Worm (Caenorhabditis elegans) whole organism, L2 larva: ENCODE measurements around the gene clc-5.
A peak's percentile ranks its signal among the peaks of the same experiment; 100 is the strongest.

ENCODE experiments used
- C34F6.9 ChIP-seq: fragments of 150-350 bp; optimal IDR thresholded peaks from 2 replicates; lab custom pipeline; 2014; ENCODE audit warnings: missing biosample characterization, missing genetic modification characterization
- F13H6.1 ChIP-seq: sonication (generic microtip); optimal IDR thresholded peaks from 2 replicates; lab custom pipeline; 2016; ENCODE audit warnings: missing genetic modification characterization, missing compliant biosample characterization
- R02D3.7 ChIP-seq: fragments of 150-350 bp; optimal IDR thresholded peaks from 2 replicates; lab custom pipeline; 2014; ENCODE audit warnings: missing biosample characterization, missing genetic modification characterization
- Y55F3AM.14 ChIP-seq: fragments of 200-800 bp; sonication (Bioruptor generic); optimal IDR thresholded peaks from 2 replicates; lab custom pipeline; 2018; ENCODE audit warnings: mild to moderate bottlenecking, missing genetic modification characterization, missing compliant biosample characterization
- alr-1 ChIP-seq: fragments of 150-350 bp; optimal IDR thresholded peaks from 2 replicates; lab custom pipeline; 2014; ENCODE audit warnings: missing biosample characterization, missing genetic modification characterization
- aly-2 ChIP-seq: fragments of 150-350 bp; optimal IDR thresholded peaks from 2 replicates; lab custom pipeline; 2014; ENCODE audit warnings: missing biosample characterization, missing genetic modification characterization
- ama-1 ChIP-seq: fragments of 150-350 bp; optimal IDR thresholded peaks from 2 replicates; lab custom pipeline; 2018; ENCODE audit warnings: inconsistent platforms
- ceh-16 ChIP-seq: fragments of 150-350 bp; optimal IDR thresholded peaks from 2 replicates; lab custom pipeline; 2014; ENCODE audit warnings: missing biosample characterization, missing genetic modification characterization
- ceh-82 ChIP-seq: fragments of 150-350 bp; optimal IDR thresholded peaks from 2 replicates; lab custom pipeline; 2014; ENCODE audit warnings: missing biosample characterization, missing genetic modification characterization
- crh-2 ChIP-seq: sonication (generic microtip); optimal IDR thresholded peaks from 2 replicates; lab custom pipeline; 2017; ENCODE audit warnings: missing biosample characterization, missing genetic modification characterization
- dmd-4 ChIP-seq: sonication (generic microtip); optimal IDR thresholded peaks from 2 replicates; lab custom pipeline; 2017; ENCODE audit warnings: missing biosample characterization, missing genetic modification characterization
- egl-27 ChIP-seq: sonication (generic microtip); optimal IDR thresholded peaks from 3 replicates; lab custom pipeline; 2017; ENCODE audit warnings: missing biosample characterization, missing genetic modification reagents, missing genetic modification characterization
- elt-1 ChIP-seq: fragments of 150-350 bp; optimal IDR thresholded peaks from 2 replicates; lab custom pipeline; 2014; ENCODE audit warnings: missing biosample characterization, missing genetic modification characterization
- fos-1 ChIP-seq: fragments of 150-350 bp; optimal IDR thresholded peaks from 2 replicates; lab custom pipeline; 2014; ENCODE audit warnings: missing biosample characterization, missing genetic modification characterization
- gmeb-1 ChIP-seq: fragments of 150-350 bp; optimal IDR thresholded peaks from 2 replicates; lab custom pipeline; 2014; ENCODE audit warnings: missing biosample characterization, missing genetic modification characterization
- lin-11 ChIP-seq: fragments of 150-350 bp; sonication (generic microtip); optimal IDR thresholded peaks from 2 replicates; lab custom pipeline; 2014; ENCODE audit warnings: missing biosample characterization, missing genetic modification characterization, inconsistent platforms, mixed read lengths
- lin-39 ChIP-seq: fragments of 150-350 bp; optimal IDR thresholded peaks from 2 replicates; lab custom pipeline; 2014; ENCODE audit warnings: missing biosample characterization, missing genetic modification reagents, missing genetic modification characterization
- lsy-2 ChIP-seq, 2 experiments: fragments of 150-350 bp in 1 of 2; sonication (generic microtip) in 1 of 2; optimal IDR thresholded peaks; 2 replicates each; lab custom pipeline; 2014 to 2017; ENCODE audit warnings: missing biosample characterization in 2 of 2, missing genetic modification characterization in 2 of 2
- mab-5 ChIP-seq: fragments of 150-350 bp; optimal IDR thresholded peaks from 2 replicates; lab custom pipeline; 2014; ENCODE audit warnings: missing biosample characterization, missing genetic modification characterization
- mbf-1 ChIP-seq: sonication (generic microtip); optimal IDR thresholded peaks from 2 replicates; lab custom pipeline; 2017; ENCODE audit warnings: missing biosample characterization, missing genetic modification characterization
- mdl-1 ChIP-seq, 2 experiments: fragments of 150-350 bp in 1 of 2; sonication (generic microtip) in 1 of 2; optimal IDR thresholded peaks; 2 replicates each; lab custom pipeline; 2017; ENCODE audit warnings: missing biosample characterization in 2 of 2, missing genetic modification characterization in 2 of 2
- nhr-10 ChIP-seq: sonication (generic microtip); optimal IDR thresholded peaks from 2 replicates; lab custom pipeline; 2017; ENCODE audit warnings: missing biosample characterization, missing genetic modification characterization
- nhr-11 ChIP-seq: fragments of 150-350 bp; optimal IDR thresholded peaks from 2 replicates; lab custom pipeline; 2014; ENCODE audit warnings: missing biosample characterization, missing genetic modification characterization
- nhr-12 ChIP-seq: fragments of 150-350 bp; optimal IDR thresholded peaks from 2 replicates; lab custom pipeline; 2014; ENCODE audit warnings: missing biosample characterization, missing genetic modification characterization
- nhr-129 ChIP-seq: fragments of 150-350 bp; optimal IDR thresholded peaks from 2 replicates; lab custom pipeline; 2014; ENCODE audit warnings: missing biosample characterization, missing genetic modification characterization
- nhr-21 ChIP-seq: fragments of 150-350 bp; optimal IDR thresholded peaks from 2 replicates; lab custom pipeline; 2014; ENCODE audit warnings: missing biosample characterization, missing genetic modification characterization
- nhr-23 ChIP-seq: fragments of 150-350 bp; optimal IDR thresholded peaks from 2 replicates; lab custom pipeline; 2014; ENCODE audit warnings: missing biosample characterization, missing genetic modification reagents, missing genetic modification characterization
- nhr-237 ChIP-seq: fragments of 150-350 bp; optimal IDR thresholded peaks from 2 replicates; lab custom pipeline; 2014; ENCODE audit warnings: missing biosample characterization, missing genetic modification characterization
- nhr-25 ChIP-seq: fragments of 150-350 bp; sonication (generic microtip); optimal IDR thresholded peaks from 3 replicates; lab custom pipeline; 2014; ENCODE audit warnings: missing biosample characterization, missing genetic modification characterization
- nhr-6 ChIP-seq: fragments of 150-350 bp; optimal IDR thresholded peaks from 2 replicates; lab custom pipeline; 2014; ENCODE audit warnings: missing biosample characterization, missing genetic modification characterization
- peb-1 ChIP-seq: fragments of 150-350 bp; optimal IDR thresholded peaks from 2 replicates; lab custom pipeline; 2014; ENCODE audit warnings: missing biosample characterization, missing genetic modification characterization
- sem-4 ChIP-seq: fragments of 150-350 bp; optimal IDR thresholded peaks from 2 replicates; lab custom pipeline; 2014; ENCODE audit warnings: missing biosample characterization, missing genetic modification reagents, missing genetic modification characterization
- skn-1 ChIP-seq: sonication (generic microtip); optimal IDR thresholded peaks from 2 replicates; lab custom pipeline; 2017; ENCODE audit warnings: missing biosample characterization, missing genetic modification characterization
- sma-3 ChIP-seq: sonication (generic microtip); optimal IDR thresholded peaks from 2 replicates; lab custom pipeline; 2016; ENCODE audit warnings: missing genetic modification reagents, missing genetic modification characterization, missing compliant biosample characterization
- sma-9 ChIP-seq, 2 experiments: fragments of 150-350 bp in 1 of 2; sonication (generic microtip) in 1 of 2; optimal IDR thresholded peaks; 2 replicates each; lab custom pipeline; 2014 to 2016; ENCODE audit warnings: missing genetic modification characterization in 2 of 2, mild to moderate bottlenecking in 1 of 2, missing biosample characterization in 1 of 2, missing compliant biosample characterization in 1 of 2, missing genetic modification reagents in 1 of 2, moderate library complexity in 1 of 2
- snpc-4 ChIP-seq: fragments of 150-350 bp; optimal IDR thresholded peaks from 2 replicates; lab custom pipeline; 2014; ENCODE audit warnings: missing biosample characterization, missing genetic modification characterization
- unc-55 ChIP-seq: fragments of 150-350 bp; sonication (generic microtip); optimal IDR thresholded peaks from 3 replicates; lab custom pipeline; 2014; ENCODE audit warnings: missing biosample characterization, missing genetic modification reagents, missing genetic modification characterization
- unc-62 ChIP-seq: fragments of 150-350 bp; optimal IDR thresholded peaks from 2 replicates; lab custom pipeline; 2014; ENCODE audit warnings: missing biosample characterization, missing genetic modification reagents, missing genetic modification characterization
- zag-1 ChIP-seq: fragments of 150-350 bp; optimal IDR thresholded peaks from 2 replicates; lab custom pipeline; 2014; ENCODE audit warnings: missing biosample characterization, missing genetic modification characterization
- ztf-1 ChIP-seq: fragments of 200-800 bp; sonication (Bioruptor generic); conservative IDR thresholded peaks from 2 replicates; pipeline ENCODE4 v1.3.6; 2022; ENCODE audit warnings: missing genetic modification characterization, missing compliant biosample characterization
- ztf-11 ChIP-seq: sonication (generic microtip); optimal IDR thresholded peaks from 2 replicates; lab custom pipeline; 2017; ENCODE audit warnings: missing biosample characterization, missing genetic modification characterization
- ztf-4 ChIP-seq: fragments of 150-350 bp; optimal IDR thresholded peaks from 2 replicates; lab custom pipeline; 2014; ENCODE audit warnings: missing biosample characterization, missing genetic modification characterization

clc-5 gene

ce11 chrX:7457154-7457674, 23.8 kb downstream of the clc-5 start:
- TF ChIP-seq unc-62 (GFP tag; lab: Kevin White, UChicago) (no peak), lsy-2 (tag; optimal IDR thresholded peaks at IDR 0.05; lab: Kevin White, UChicago) (peak in 1 of 2 experiments; percentile 34), Y55F3AM.14 (no peak), lin-11 (no peak), C34F6.9 (peak; percentile 5), R02D3.7 (tag; lab: Kevin White, UChicago) (no peak), alr-1 (tag; lab: Kevin White, UChicago) (no peak), mdl-1 (tag; optimal IDR thresholded peaks at IDR 0.05; lab: Kevin White, UChicago) (no peak)

ce11 chrX:7460516-7460915, 27.1 kb downstream of the clc-5 start:
- TF ChIP-seq elt-1 (tag; lab: Kevin White, UChicago) (no peak), nhr-6 (no peak), alr-1 (tag; lab: Kevin White, UChicago) (no peak), R02D3.7 (tag; lab: Kevin White, UChicago) (no peak), egl-27 (tag; lab: Kevin White, UChicago) (no peak), F13H6.1 (peak; percentile 0), nhr-11 (no peak), nhr-129 (tag; lab: Kevin White, UChicago) (no peak), sem-4 (tag; lab: Kevin White, UChicago) (no peak), skn-1 (tag; lab: Kevin White, UChicago) (no peak), nhr-12 (no peak), ztf-4 (tag; lab: Kevin White, UChicago) (no peak), aly-2 (tag; lab: Kevin White, UChicago) (no peak), lsy-2 (tag; optimal IDR thresholded peaks at IDR 0.05; lab: Kevin White, UChicago) (peak in 1 of 2 experiments; percentile 11), snpc-4 (tag; lab: Kevin White, UChicago) (no peak), ceh-82 (tag; lab: Kevin White, UChicago) (no peak), zag-1 (no peak), sma-9 (GFP tag; optimal IDR thresholded peaks at IDR 0.05; lab: Kevin White, UChicago) (peak; percentile 3), sma-9 (tag; optimal IDR thresholded peaks at IDR 0.05; lab: Kevin White, UChicago) (no peak), dmd-4 (tag; lab: Kevin White, UChicago) (no peak), nhr-237 (tag; lab: Kevin White, UChicago) (no peak), unc-55 (no peak), crh-2 (tag; lab: Kevin White, UChicago) (no peak), peb-1 (tag; lab: Kevin White, UChicago) (no peak), C34F6.9 (no peak), lin-39 (no peak), unc-62 (GFP tag; lab: Kevin White, UChicago) (no peak)

- TF ChIP-seq nhr-237 (tag; lab: Kevin White, UChicago), result no peak
- no peak for TF ChIP-seq mab-5 (tag; lab: Kevin White, UChicago)
- TF ChIP-seq Y55F3AM.14, result no peak
- TF ChIP-seq fos-1, result no peak
- TF ChIP-seq nhr-25 (tag; lab: Kevin White, UChicago), result no peak
- TF ChIP-seq ama-1 (lab: Kevin White, UChicago), result no peak
- no peak for TF ChIP-seq nhr-21 (tag; lab: Kevin White, UChicago)
- TF ChIP-seq ztf-11, result no peak
- no peak for TF ChIP-seq ztf-1 (GFP tag; lab: Robert Waterston, UW)
- TF ChIP-seq skn-1 (tag; lab: Kevin White, UChicago), result no peak
- no peak for TF ChIP-seq lsy-2 (tag; optimal IDR thresholded peaks at IDR 0.05; lab: Kevin White, UChicago)
- TF ChIP-seq nhr-129 (tag; lab: Kevin White, UChicago), result no peak
- no peak for TF ChIP-seq ceh-82 (tag; lab: Kevin White, UChicago)
- no peak for TF ChIP-seq ceh-16 (tag; lab: Kevin White, UChicago)
- TF ChIP-seq crh-2 (tag; lab: Kevin White, UChicago), result no peak
- no peak for TF ChIP-seq nhr-12
- no peak for TF ChIP-seq gmeb-1 (tag; lab: Kevin White, UChicago)
These were observed 30.3 kb downstream of the clc-5 start, which contains the start of gene sox-2 for ce11 chrX:7463637-7464036. sox-2 (minus strand) TSS chrX:7463736.

- TF ChIP-seq unc-62 (GFP tag; lab: Kevin White, UChicago) (no peak), alr-1 (tag; lab: Kevin White, UChicago) (no peak), nhr-23 (tag; lab: Kevin White, UChicago) (no peak), nhr-237 (tag; lab: Kevin White, UChicago) (no peak), nhr-21 (tag; lab: Kevin White, UChicago) (no peak), F13H6.1 (peak; percentile 20), ama-1 (lab: Kevin White, UChicago) (no peak), lsy-2 (tag; optimal IDR thresholded peaks at IDR 0.05; lab: Kevin White, UChicago) (peak in 1 of 2 experiments; percentile 9), nhr-12 (no peak), fos-1 (no peak), sma-3 (no peak), nhr-129 (tag; lab: Kevin White, UChicago) (peak; percentile 3), mbf-1 (no peak), nhr-10 (tag; lab: Kevin White, UChicago) (no peak), unc-55 (no peak), snpc-4 (tag; lab: Kevin White, UChicago) (no peak)
These were observed 31.0 kb downstream of the clc-5 start for ce11 chrX:7464389-7464788.
